Fruit fly (Drosophila melanogaster): ENCODE measurements around the gene CG43063.

dm6 chr3R:13128932-13129331 lies 42.9 kb downstream of the CG43063 start:
- TF ChIP-seq Myc (optimal IDR thresholded peaks at IDR 0.05) (no peak), h (optimal IDR thresholded peaks at IDR 0.05) (no peak), Sin3A (optimal IDR thresholded peaks at IDR 0.05) (no peak), psq (optimal IDR thresholded peaks at IDR 0.05) (no peak)

Measured in Kc167 (cell line).